Fruit fly (Drosophila melanogaster) Kc167 (cell line): Measurements from ENCODE around the gene CG6770.
"Not testable (repeated sequence)": the region's sequence is repeated elsewhere in the genome, so short reads cannot be mapped to it uniquely, and the experiment has no call there.

Source experiments
- Sin3A ChIP-seq: fragments of >200 bp; optimal IDR thresholded peaks from 2 replicates; lab custom pipeline; 2018; ENCODE audit warnings: missing external identifiers
- h ChIP-seq: fragments of >200 bp; optimal IDR thresholded peaks from 3 replicates; lab custom pipeline; 2018; ENCODE audit warnings: missing external identifiers
- psq ChIP-seq: fragments of >200 bp; optimal IDR thresholded peaks from 2 replicates; lab custom pipeline; 2017; ENCODE audit warnings: missing external identifiers
- ttk ChIP-seq: sonication (Bioruptor generic); optimal IDR thresholded peaks from 2 replicates; lab custom pipeline; 2017; ENCODE audit warnings: missing external identifiers

- TF ChIP-seq h; psq; Sin3A (lab: Kevin White, UChicago); ttk (lab: Kevin White, UChicago): not testable (repeated sequence)
These were observed 46.6 kb downstream of the CG6770 start, which contains the start of the genes CG18787 and Nfs1 for dm6 chr2L:11999240-11999704.
